Worm (Caenorhabditis elegans) whole organism, L3 larva: Measurements from ENCODE around the gene lbp-9.

Experiments used
- ama-1 ChIP-seq: fragments of 150-350 bp; optimal IDR thresholded peaks from 2 replicates; lab custom pipeline; 2018
- ceh-28 ChIP-seq: fragments of 150-350 bp; optimal IDR thresholded peaks from 2 replicates; lab custom pipeline; 2014; ENCODE audit warnings: missing biosample characterization, missing genetic modification reagents, missing genetic modification characterization
- nhr-11 ChIP-seq: fragments of 150-350 bp; optimal IDR thresholded peaks from 2 replicates; lab custom pipeline; 2014; ENCODE audit warnings: missing biosample characterization, missing genetic modification characterization
- nhr-12 ChIP-seq: fragments of 150-350 bp; optimal IDR thresholded peaks from 2 replicates; lab custom pipeline; 2014; ENCODE audit warnings: missing biosample characterization, missing genetic modification characterization
- nhr-76 ChIP-seq: fragments of 150-350 bp; sonication (generic microtip); optimal IDR thresholded peaks from 5 replicates; lab custom pipeline; 2014; ENCODE audit warnings: missing biosample characterization, missing genetic modification characterization
- pha-4 ChIP-seq: fragments of 150-350 bp; optimal IDR thresholded peaks from 2 replicates; lab custom pipeline; 2014; ENCODE audit warnings: missing biosample characterization, missing genetic modification reagents, missing genetic modification characterization
- skn-1 ChIP-seq: fragments of 150-350 bp; optimal IDR thresholded peaks from 2 replicates; lab custom pipeline; 2014; ENCODE audit warnings: missing biosample characterization, missing genetic modification characterization
- snpc-4 ChIP-seq: fragments of 150-350 bp; optimal IDR thresholded peaks from 2 replicates; lab custom pipeline; 2014; ENCODE audit warnings: missing biosample characterization, missing genetic modification characterization

DNA sequence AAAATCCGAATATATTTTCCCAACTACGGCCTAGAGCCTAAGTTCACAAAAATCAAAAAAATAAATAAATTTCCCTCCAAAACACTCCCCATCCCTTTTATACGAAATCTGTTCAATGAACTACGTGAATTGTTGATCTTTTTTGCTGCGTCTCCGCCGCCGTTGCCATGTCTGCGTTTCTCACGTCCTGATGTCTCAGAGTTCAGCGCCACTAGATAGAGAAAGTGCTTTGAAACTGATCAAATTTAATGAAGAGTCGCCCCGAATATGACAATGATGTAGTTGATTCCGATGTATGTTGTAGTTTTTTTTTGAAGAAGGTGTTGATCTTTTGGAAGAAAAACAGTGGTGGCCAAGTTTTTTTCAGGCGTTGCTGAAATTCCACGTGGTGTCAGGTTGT is 14.0 kb upstream of the lbp-9 start:
- TF ChIP-seq skn-1 (tag; lab: Kevin White, UChicago) (no peak), nhr-12 (tag; lab: Kevin White, UChicago) (no peak), ceh-28 (tag; lab: Kevin White, UChicago) (no peak), ama-1 (lab: Kevin White, UChicago) (no peak), nhr-76 (no peak), snpc-4 (no peak), pha-4 (no peak), nhr-11 (no peak)
